Fruit fly (Drosophila melanogaster) whole organism, pupa: ENCODE data around the gene comm.

Experiments used
- CG10348 ChIP-seq: fragments of 200-800 bp; sonication (Bioruptor generic); IDR thresholded peaks from 2 replicates; pipeline ENCODE4 v1.3.6; 2022; ENCODE audit warnings: missing biosample characterization, missing genetic modification characterization
- CG12605 ChIP-seq: fragments of 200-800 bp; sonication (Bioruptor generic); IDR thresholded peaks from 2 replicates; pipeline ENCODE4 v1.3.6; 2022; ENCODE audit warnings: missing biosample characterization, missing genetic modification characterization
- CG13204 ChIP-seq: fragments of 200-800 bp; sonication (Bioruptor generic); optimal IDR thresholded peaks from 2 replicates; lab custom pipeline; 2018; ENCODE audit warnings: missing biosample characterization, mild to moderate bottlenecking, missing genetic modification characterization, moderate library complexity
- CG14655 ChIP-seq: fragments of 200-800 bp; sonication (Bioruptor generic); optimal IDR thresholded peaks from 3 replicates; lab custom pipeline; 2017; ENCODE audit warnings: mild to moderate bottlenecking, missing biosample characterization, missing genetic modification reagents, missing genetic modification characterization
- CG15710 ChIP-seq: fragments of 200-800 bp; sonication (Bioruptor generic); optimal IDR thresholded peaks from 2 replicates; lab custom pipeline; 2018; ENCODE audit warnings: missing biosample characterization, mild to moderate bottlenecking, missing genetic modification characterization, moderate library complexity
- CG17806 ChIP-seq: fragments of 200-800 bp; sonication (Bioruptor generic); optimal IDR thresholded peaks from 2 replicates; lab custom pipeline; 2018; ENCODE audit warnings: missing biosample characterization, mild to moderate bottlenecking, missing genetic modification characterization, moderate library complexity
- CG32121 ChIP-seq: fragments of 200-800 bp; sonication (Bioruptor generic); IDR thresholded peaks from 2 replicates; pipeline ENCODE4 v1.3.6; 2022; ENCODE audit warnings: missing biosample characterization, missing genetic modification characterization
- CG34367 ChIP-seq: fragments of 200-800 bp; sonication (Bioruptor generic); optimal IDR thresholded peaks from 2 replicates; lab custom pipeline; 2018; ENCODE audit warnings: missing biosample characterization, mild to moderate bottlenecking, missing genetic modification characterization
- CG4496 ChIP-seq: fragments of 200-800 bp; sonication (Bioruptor generic); IDR thresholded peaks from 3 replicates; pipeline ENCODE4 v1.3.6; 2022; ENCODE audit warnings: missing biosample characterization, missing genetic modification characterization
- CG8159 ChIP-seq: fragments of 200-800 bp; sonication (Bioruptor generic); optimal IDR thresholded peaks from 3 replicates; lab custom pipeline; 2018; ENCODE audit warnings: missing biosample characterization, mild to moderate bottlenecking, missing genetic modification characterization, moderate library complexity
- CG8301 ChIP-seq: fragments of 200-800 bp; sonication (Bioruptor generic); optimal IDR thresholded peaks from 2 replicates; lab custom pipeline; 2018; ENCODE audit warnings: missing biosample characterization, mild to moderate bottlenecking, missing genetic modification characterization
- CG9948 ChIP-seq: fragments of 200-800 bp; sonication (Bioruptor generic); optimal IDR thresholded peaks from 2 replicates; lab custom pipeline; 2018; ENCODE audit warnings: missing biosample characterization, mild to moderate bottlenecking, missing genetic modification characterization, moderate library complexity
- D1 ChIP-seq: fragments of 200-800 bp; sonication (Bioruptor generic); optimal IDR thresholded peaks from 2 replicates; lab custom pipeline; 2018; ENCODE audit warnings: missing biosample characterization, mild to moderate bottlenecking, missing genetic modification characterization, moderate library complexity
- EcR ChIP-seq: fragments of 200-800 bp; sonication (Bioruptor generic); optimal IDR thresholded peaks from 3 replicates; lab custom pipeline; 2019; ENCODE audit warnings: missing biosample characterization, missing genetic modification characterization, mild to moderate bottlenecking, moderate library complexity, missing genetic modification reagents
- Ets98B ChIP-seq: fragments of 200-800 bp; sonication (Bioruptor generic); IDR thresholded peaks from 2 replicates; pipeline ENCODE4 v1.3.6; 2022; ENCODE audit warnings: missing biosample characterization, missing genetic modification characterization
- Pif1A ChIP-seq: fragments of 200-800 bp; sonication (Bioruptor generic); optimal IDR thresholded peaks from 3 replicates; lab custom pipeline; 2016; ENCODE audit warnings: missing biosample characterization, missing genetic modification characterization
- Pif1B ChIP-seq: fragments of 200-800 bp; sonication (Bioruptor generic); optimal IDR thresholded peaks from 3 replicates; lab custom pipeline; 2016; ENCODE audit warnings: missing biosample characterization, missing genetic modification characterization
- Snoo ChIP-seq: fragments of 200-800 bp; sonication (Bioruptor generic); optimal IDR thresholded peaks from 3 replicates; lab custom pipeline; 2017; ENCODE audit warnings: missing biosample characterization, mild to moderate bottlenecking, missing genetic modification characterization, inconsistent platforms
- fd96Ca ChIP-seq: fragments of 200-800 bp; sonication (Bioruptor generic); IDR thresholded peaks from 3 replicates; pipeline ENCODE4 v1.3.6; 2022; ENCODE audit warnings: missing biosample characterization, missing genetic modification characterization
- gl ChIP-seq: fragments of 200-800 bp; sonication (Bioruptor generic); optimal IDR thresholded peaks from 2 replicates; lab custom pipeline; 2018; ENCODE audit warnings: missing biosample characterization, mild to moderate bottlenecking, missing genetic modification characterization
- rn ChIP-seq: fragments of 200-800 bp; sonication (Bioruptor generic); IDR thresholded peaks from 2 replicates; pipeline ENCODE4 v1.3.6; 2022; ENCODE audit warnings: missing biosample characterization, missing genetic modification characterization

Gene comm

dm6 chr3L:15740708-15741280 lies 12.6 kb upstream of the comm start:
- TF ChIP-seq CG17806 (tag; lab: Kevin White, UChicago) (no peak), CG9948 (tag; lab: Kevin White, UChicago) (no peak), CG4496 (GFP tag; lab: Robert Waterston, UW) (no peak), Pif1A (GFP tag; lab: Kevin White, UChicago) (no peak), CG8159 (tag; lab: Kevin White, UChicago) (no peak), CG10348 (no peak), D1 (tag; lab: Kevin White, UChicago) (no peak), EcR (GFP tag; lab: Kevin White, UChicago) (no peak), CG8301 (tag; lab: Kevin White, UChicago) (no peak), CG32121 (GFP tag; lab: Robert Waterston, UW) (no peak), gl (no peak), Pif1B (GFP tag; lab: Kevin White, UChicago) (no peak), rn (GFP tag; lab: Robert Waterston, UW) (no peak), CG13204 (no peak), CG34367 (tag; lab: Kevin White, UChicago) (no peak), Ets98B (GFP tag; lab: Robert Waterston, UW) (no peak), CG12605 (no peak), fd96Ca (GFP tag; lab: Robert Waterston, UW) (no peak)
- TF ChIP-seq, all 21 proteins: peak for 0

dm6 chr3L:15731832-15732506 lies 3.7 kb upstream of the comm start:
- TF ChIP-seq Pif1B (GFP tag; lab: Kevin White, UChicago) (no peak), CG13204 (no peak), CG17806 (tag; lab: Kevin White, UChicago) (no peak), Ets98B (GFP tag; lab: Robert Waterston, UW) (no peak), CG8159 (tag; lab: Kevin White, UChicago) (peak; percentile 13), gl (no peak), CG10348 (no peak), CG14655 (no peak), CG4496 (GFP tag; lab: Robert Waterston, UW) (no peak)

- TF ChIP-seq CG12605 = no peak
- peak; percentile 37 for TF ChIP-seq D1 (tag; lab: Kevin White, UChicago)
- peak; percentile 2 for TF ChIP-seq Pif1B (GFP tag; lab: Kevin White, UChicago)
- TF ChIP-seq Ets98B (GFP tag; lab: Robert Waterston, UW) = peak; percentile 53; the same call in 1 of the 2 replicates
- TF ChIP-seq CG32121 (GFP tag; lab: Robert Waterston, UW) = no peak
- no peak for TF ChIP-seq Snoo (tag; lab: Kevin White, UChicago)
These were observed 1.2 kb upstream of the comm start for dm6 chr3L:15729306-15730006.

- TF ChIP-seq rn (GFP tag; lab: Robert Waterston, UW) (no peak), CG15710 (tag; lab: Kevin White, UChicago) (no peak)
These were observed 1.4 kb downstream of the comm start for dm6 chr3L:15726799-15727198.

dm6 chr3L:15720905-15721304 lies 7.3 kb downstream of the comm start:
- no peak for TF ChIP-seq CG8159 (tag; lab: Kevin White, UChicago)
- TF ChIP-seq Ets98B (GFP tag; lab: Robert Waterston, UW) = no peak
- no peak for TF ChIP-seq CG10348
- TF ChIP-seq Pif1A (GFP tag; lab: Kevin White, UChicago) = no peak
- TF ChIP-seq CG9948 (tag; lab: Kevin White, UChicago) = no peak
- no peak for TF ChIP-seq CG14655
- no peak for TF ChIP-seq CG32121 (GFP tag; lab: Robert Waterston, UW)
- no peak for TF ChIP-seq CG15710 (tag; lab: Kevin White, UChicago)
- no peak for TF ChIP-seq CG8301 (tag; lab: Kevin White, UChicago)

dm6 chr3L:15720224-15720623 lies 8.0 kb downstream of the comm start:
- TF ChIP-seq CG14655 (no peak), D1 (tag; lab: Kevin White, UChicago) (no peak), Pif1B (GFP tag; lab: Kevin White, UChicago) (no peak), fd96Ca (GFP tag; lab: Robert Waterston, UW) (no peak), gl (no peak), CG9948 (tag; lab: Kevin White, UChicago) (no peak), CG12605 (no peak), CG32121 (GFP tag; lab: Robert Waterston, UW) (no peak)
